Fruit fly (Drosophila melanogaster): ENCODE data around the gene pasha.

Gene pasha

DNA sequence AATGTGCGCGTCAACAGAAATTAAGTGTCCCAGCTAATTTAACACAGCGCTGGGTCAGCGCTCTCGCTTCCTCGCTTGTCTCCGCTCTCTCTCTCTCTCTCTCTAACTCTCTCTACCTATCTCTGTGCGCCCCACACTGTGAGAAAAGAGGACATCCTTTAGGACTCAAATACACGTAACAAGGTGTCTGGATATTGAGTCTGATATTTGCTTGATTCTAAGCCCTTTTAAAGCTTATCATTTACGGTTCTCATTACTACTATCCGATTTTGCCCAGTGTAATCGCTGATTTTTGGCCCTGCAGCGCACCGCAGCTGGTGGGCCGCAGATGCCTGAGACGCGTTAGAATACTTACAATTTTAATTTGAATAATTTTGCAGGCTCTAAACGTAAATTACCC lies 18.7 kb downstream of the pasha start:
- no peak for TF ChIP-seq noc (tag; optimal IDR thresholded peaks at IDR 0.05)

DNA sequence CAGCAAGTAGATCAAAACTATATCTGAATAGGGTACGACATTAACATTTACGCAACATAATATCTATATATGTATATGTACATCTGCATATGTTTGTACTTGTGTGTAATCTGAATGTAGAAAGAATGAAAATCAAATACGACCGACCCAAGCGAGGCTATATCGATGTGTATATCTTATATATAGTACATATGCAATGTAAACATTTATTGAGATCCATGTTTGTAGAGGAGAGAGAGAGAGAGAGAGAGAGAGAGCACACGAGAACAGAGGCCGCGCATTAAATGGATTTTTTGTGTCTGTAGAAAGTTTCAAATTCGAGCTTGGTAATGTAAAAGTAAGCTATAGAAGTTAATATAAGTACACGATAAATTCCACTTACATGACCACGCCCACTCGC lies 45.0 kb downstream of the pasha start:
- TF ChIP-seq noc (tag; optimal IDR thresholded peaks at IDR 0.05) = no peak

- TF ChIP-seq noc (tag; optimal IDR thresholded peaks at IDR 0.05) = no peak
Observed at dm6 chr3R:31669153-31669934, 51.6 kb downstream of the pasha start, which contains the start of gene Zmynd8. Zmynd8 (plus strand) TSS chr3R:31669465.

Data from whole organism, larva.